Fruit fly (Drosophila melanogaster) whole organism, embryonic: ENCODE results near the gene CG31664.

Experiments
- Aef1 ChIP-seq: fragments of 200-800 bp; sonication (Bioruptor generic); IDR thresholded peaks from 3 replicates; pipeline ENCODE4 v1.3.6; 2022; ENCODE audit warnings: missing biosample characterization, missing genetic modification characterization
- B-H1 ChIP-seq: fragments of 200-800 bp; sonication (Bioruptor generic); IDR thresholded peaks from 3 replicates; pipeline ENCODE4 v1.3.6; 2022; ENCODE audit warnings: missing biosample characterization, missing genetic modification characterization
- BtbVII ChIP-seq: fragments of 200-800 bp; sonication (Bioruptor generic); optimal IDR thresholded peaks from 3 replicates; lab custom pipeline; 2017; ENCODE audit warnings: missing biosample characterization, mild to moderate bottlenecking, missing genetic modification characterization
- CG11247 ChIP-seq: fragments of 200-800 bp; sonication (Bioruptor generic); IDR thresholded peaks from 2 replicates; pipeline ENCODE4 v1.3.6; 2022; ENCODE audit warnings: missing biosample characterization, missing genetic modification characterization
- CG11504 ChIP-seq: fragments of 200-800 bp; sonication (Bioruptor generic); optimal IDR thresholded peaks from 3 replicates; lab custom pipeline; 2019; ENCODE audit warnings: missing biosample characterization, mild to moderate bottlenecking, missing genetic modification characterization, moderate library complexity
- CG12219 ChIP-seq: fragments of 200-800 bp; sonication (Bioruptor generic); optimal IDR thresholded peaks from 3 replicates; lab custom pipeline; 2018; ENCODE audit warnings: missing biosample characterization, mild to moderate bottlenecking, missing genetic modification characterization
- CG12659 ChIP-seq: fragments of 200-800 bp; sonication (Bioruptor generic); optimal IDR thresholded peaks from 3 replicates; lab custom pipeline; 2017; ENCODE audit warnings: mild to moderate bottlenecking, missing biosample characterization, missing genetic modification reagents, missing genetic modification characterization
- CG14667 ChIP-seq: fragments of 200-800 bp; sonication (Bioruptor generic); IDR thresholded peaks from 2 replicates; pipeline ENCODE4 v1.3.6; 2022; ENCODE audit warnings: missing biosample characterization, missing genetic modification characterization
- CG14965 ChIP-seq: fragments of 200-800 bp; sonication (Bioruptor generic); optimal IDR thresholded peaks from 2 replicates; lab custom pipeline; 2016; ENCODE audit warnings: missing biosample characterization, missing genetic modification characterization, borderline replicate concordance
- CG15011 ChIP-seq: fragments of 200-800 bp; sonication (Bioruptor generic); optimal IDR thresholded peaks from 3 replicates; lab custom pipeline; 2018; ENCODE audit warnings: missing biosample characterization, mild to moderate bottlenecking, missing genetic modification characterization
- CG15514 ChIP-seq: fragments of 200-800 bp; sonication (Bioruptor generic); optimal IDR thresholded peaks from 3 replicates; lab custom pipeline; 2017; ENCODE audit warnings: missing biosample characterization, missing genetic modification characterization, mild to moderate bottlenecking, moderate library complexity, missing genetic modification reagents
- CG15601 ChIP-seq: fragments of 200-800 bp; sonication (Bioruptor generic); optimal IDR thresholded peaks from 3 replicates; lab custom pipeline; 2019; ENCODE audit warnings: missing biosample characterization, mild to moderate bottlenecking, missing genetic modification characterization, moderate library complexity
- CG17385 ChIP-seq: fragments of 200-800 bp; sonication (Bioruptor generic); optimal IDR thresholded peaks from 3 replicates; lab custom pipeline; 2018; ENCODE audit warnings: missing biosample characterization, mild to moderate bottlenecking, missing genetic modification characterization
- CG17568 ChIP-seq: fragments of 200-800 bp; sonication (Bioruptor generic); optimal IDR thresholded peaks from 2 replicates; lab custom pipeline; 2018; ENCODE audit warnings: missing biosample characterization, mild to moderate bottlenecking, missing genetic modification characterization, moderate library complexity
- CG2712 ChIP-seq: fragments of 200-800 bp; optimal IDR thresholded peaks from 3 replicates; lab custom pipeline; 2019; ENCODE audit warnings: missing biosample characterization, mild to moderate bottlenecking, missing genetic modification characterization, moderate library complexity
- CG3847 ChIP-seq: fragments of 200-800 bp; sonication (Bioruptor generic); IDR thresholded peaks from 2 replicates; pipeline ENCODE4 v1.3.6; 2022; ENCODE audit warnings: missing biosample characterization, missing genetic modification characterization
- CG4424 ChIP-seq: fragments of 200-800 bp; sonication (Bioruptor generic); optimal IDR thresholded peaks from 3 replicates; lab custom pipeline; 2016; ENCODE audit warnings: missing biosample characterization, missing genetic modification characterization
- CG4820 ChIP-seq: fragments of 200-800 bp; sonication (Bioruptor generic); optimal IDR thresholded peaks from 3 replicates; lab custom pipeline; 2016; ENCODE audit warnings: missing biosample characterization, missing genetic modification characterization
- CG7357 ChIP-seq: fragments of 200-800 bp; sonication (Bioruptor generic); IDR thresholded peaks from 3 replicates; pipeline ENCODE4 v1.3.6; 2022; ENCODE audit warnings: missing biosample characterization, missing genetic modification characterization
- CG7556 ChIP-seq: fragments of 200-800 bp; sonication (Bioruptor generic); optimal IDR thresholded peaks from 2 replicates; lab custom pipeline; 2017; ENCODE audit warnings: missing biosample characterization, mild to moderate bottlenecking, missing genetic modification characterization
- CG8924 ChIP-seq: fragments of 200-800 bp; optimal IDR thresholded peaks from 3 replicates; lab custom pipeline; 2019; ENCODE audit warnings: missing biosample characterization, mild to moderate bottlenecking, missing genetic modification characterization, moderate library complexity
- CoRest ChIP-seq: fragments of 200-800 bp; sonication (Bioruptor generic); optimal IDR thresholded peaks from 3 replicates; lab custom pipeline; 2018; ENCODE audit warnings: missing biosample characterization, mild to moderate bottlenecking, missing genetic modification characterization, moderate library complexity
- HHEX ChIP-seq: fragments of 200-800 bp; sonication (Bioruptor generic); optimal IDR thresholded peaks from 3 replicates; lab custom pipeline; 2017; ENCODE audit warnings: missing biosample characterization, mild to moderate bottlenecking, missing genetic modification characterization, missing genetic modification reagents
- Hand ChIP-seq: fragments of 200-800 bp; sonication (Bioruptor generic); optimal IDR thresholded peaks from 2 replicates; lab custom pipeline; 2017; ENCODE audit warnings: mild to moderate bottlenecking, missing biosample characterization, missing genetic modification reagents, missing genetic modification characterization
- MESR4 ChIP-seq: fragments of 200-800 bp; sonication (Bioruptor generic); optimal IDR thresholded peaks from 2 replicates; lab custom pipeline; 2018; ENCODE audit warnings: missing biosample characterization, mild to moderate bottlenecking, missing genetic modification characterization, moderate library complexity
- Med ChIP-seq: fragments of 200-800 bp; sonication (Bioruptor generic); peaks from one replicate; lab custom pipeline; 2016; ENCODE audit warnings: missing biosample characterization, missing genetic modification characterization, mild to moderate bottlenecking, inconsistent platforms, moderate library complexity
- NK7.1 ChIP-seq: fragments of 200-800 bp; sonication (Bioruptor generic); optimal IDR thresholded peaks from 3 replicates; lab custom pipeline; 2016; ENCODE audit warnings: missing biosample characterization, missing genetic modification characterization
- Pdp1 ChIP-seq, 2 experiments: fragments of 200-800 bp; sonication (Bioruptor generic); optimal IDR thresholded peaks; 3 replicates each; lab custom pipeline; 2016; ENCODE audit warnings: missing biosample characterization in 2 of 2, missing genetic modification characterization in 2 of 2, mild to moderate bottlenecking in 1 of 2, moderate library complexity in 1 of 2
- Sox102F ChIP-seq: fragments of 200-800 bp; sonication (Bioruptor generic); optimal IDR thresholded peaks from 2 replicates; lab custom pipeline; 2018; ENCODE audit warnings: missing biosample characterization, mild to moderate bottlenecking, missing genetic modification characterization, moderate library complexity
- TFAM ChIP-seq: fragments of 200-800 bp; sonication (Bioruptor generic); optimal IDR thresholded peaks from 2 replicates; lab custom pipeline; 2017; ENCODE audit warnings: missing biosample characterization, missing genetic modification characterization, inconsistent platforms
- bigmax ChIP-seq: fragments of 200-800 bp; sonication (Bioruptor generic); optimal IDR thresholded peaks from 2 replicates; lab custom pipeline; 2018; ENCODE audit warnings: missing biosample characterization, mild to moderate bottlenecking, missing genetic modification characterization
- cas ChIP-seq: fragments of 200-800 bp; sonication (Bioruptor generic); IDR thresholded peaks from 2 replicates; pipeline ENCODE4 v1.3.6; 2022; ENCODE audit warnings: missing biosample characterization, missing genetic modification characterization
- caup ChIP-seq: fragments of 200-800 bp; sonication (Bioruptor generic); optimal IDR thresholded peaks from 3 replicates; lab custom pipeline; 2017; ENCODE audit warnings: missing biosample characterization, mild to moderate bottlenecking, missing genetic modification characterization, moderate library complexity; ENCODE audit not compliant: severe bottlenecking
- chinmo ChIP-seq: fragments of 200-800 bp; sonication (Bioruptor generic); IDR thresholded peaks from 4 replicates; pipeline ENCODE4 v1.3.6; 2022; ENCODE audit warnings: missing biosample characterization, missing genetic modification characterization; ENCODE audit not compliant: partially characterized antibody
- ci ChIP-seq: fragments of 200-800 bp; sonication (Bioruptor generic); IDR thresholded peaks from 3 replicates; pipeline ENCODE4 v1.3.6; 2022; ENCODE audit warnings: missing biosample characterization, missing genetic modification characterization
- da ChIP-seq: fragments of 200-800 bp; sonication (Bioruptor generic); optimal IDR thresholded peaks from 2 replicates; lab custom pipeline; 2016; ENCODE audit warnings: missing biosample characterization, missing genetic modification characterization
- ems ChIP-seq: fragments of 200-800 bp; sonication (Bioruptor generic); optimal IDR thresholded peaks from 3 replicates; lab custom pipeline; 2016; ENCODE audit warnings: missing biosample characterization, missing genetic modification characterization
- fu2 ChIP-seq: fragments of 200-800 bp; sonication (Bioruptor generic); optimal IDR thresholded peaks from 2 replicates; lab custom pipeline; 2016; ENCODE audit warnings: missing biosample characterization, missing genetic modification characterization
- hbn ChIP-seq: fragments of 200-800 bp; sonication (Bioruptor generic); IDR thresholded peaks from 2 replicates; pipeline ENCODE4 v1.3.6; 2022; ENCODE audit warnings: missing biosample characterization, missing genetic modification characterization; ENCODE audit not compliant: partially characterized antibody
- kni ChIP-seq: fragments of 200-800 bp; sonication (Bioruptor generic); optimal IDR thresholded peaks from 3 replicates; lab custom pipeline; 2017; ENCODE audit warnings: mild to moderate bottlenecking, missing biosample characterization, missing genetic modification reagents, missing genetic modification characterization
- knrl ChIP-seq: fragments of 200-800 bp; sonication (Bioruptor generic); IDR thresholded peaks from 3 replicates; pipeline ENCODE4 v1.3.6; 2022; ENCODE audit warnings: missing biosample characterization, missing genetic modification characterization; ENCODE audit not compliant: partially characterized antibody
- nau ChIP-seq: fragments of 200-800 bp; sonication (Bioruptor generic); optimal IDR thresholded peaks from 3 replicates; lab custom pipeline; 2017; ENCODE audit warnings: missing biosample characterization, mild to moderate bottlenecking, missing genetic modification characterization, missing genetic modification reagents
- pita ChIP-seq: fragments of 200-800 bp; sonication (Bioruptor generic); optimal IDR thresholded peaks from 2 replicates; lab custom pipeline; 2017; ENCODE audit warnings: missing biosample characterization, mild to moderate bottlenecking, missing genetic modification characterization
- slbo ChIP-seq: fragments of 200-800 bp; sonication (Bioruptor generic); IDR thresholded peaks from 2 replicates; pipeline ENCODE4 v1.3.6; 2022; ENCODE audit warnings: missing biosample characterization, missing genetic modification characterization
- slp2 ChIP-seq: fragments of 200-800 bp; sonication (Bioruptor generic); optimal IDR thresholded peaks from 2 replicates; lab custom pipeline; 2016; ENCODE audit warnings: missing biosample characterization, missing genetic modification characterization
- tio ChIP-seq: fragments of 200-800 bp; sonication (Bioruptor generic); optimal IDR thresholded peaks from 2 replicates; lab custom pipeline; 2017; ENCODE audit warnings: missing biosample characterization, missing genetic modification characterization, inconsistent platforms
- vvl ChIP-seq: fragments of 200-800 bp; sonication (Bioruptor generic); IDR thresholded peaks from 2 replicates; pipeline ENCODE4 v1.3.6; 2022; ENCODE audit warnings: missing biosample characterization, missing genetic modification characterization
- wek ChIP-seq: fragments of 200-800 bp; sonication (Bioruptor generic); optimal IDR thresholded peaks from 3 replicates; lab custom pipeline; 2018; ENCODE audit warnings: missing biosample characterization, mild to moderate bottlenecking, missing genetic modification characterization, moderate library complexity

Gene CG31664

dm6 chr2L:1837717-1838368 lies 11.5 kb upstream of the CG31664 start (continued):
- peak; percentile 0 for TF ChIP-seq CG15011 (GFP tag; lab: Kevin White, UChicago)
- TF ChIP-seq chinmo (GFP tag; lab: Robert Waterston, UW), result 0 out of 4 replicates have a peak, but pooled peaks have one; percentile 19
- peak; percentile 39 for TF ChIP-seq CG15514 (GFP tag; lab: Kevin White, UChicago)
- no peak for TF ChIP-seq da
- peak; percentile 41 for TF ChIP-seq CG7556 (GFP tag; lab: Kevin White, UChicago)
- TF ChIP-seq CG7357, result 0 out of 3 replicates have a peak, but pooled peaks have one; percentile 9
- TF ChIP-seq knrl, result no peak
- TF ChIP-seq CG2712 (tag; lab: Kevin White, UChicago), result no peak
- peak; percentile 3 for TF ChIP-seq fu2 (GFP tag; lab: Kevin White, UChicago)
- no peak for TF ChIP-seq CG14965 (GFP tag; lab: Kevin White, UChicago)
- no peak for TF ChIP-seq TFAM
- no peak for TF ChIP-seq kni (GFP tag; lab: Kevin White, UChicago)
- no peak for TF ChIP-seq ems (GFP tag; lab: Kevin White, UChicago)
- peak; percentile 70; the same call in 2 of the 3 replicates for TF ChIP-seq ci
- TF ChIP-seq CoRest (tag; lab: Kevin White, UChicago), result peak; percentile 42
- TF ChIP-seq CG11247 (GFP tag; lab: Robert Waterston, UW), result no peak
- 0 out of 2 replicates have a peak, but pooled peaks have one; percentile 41 for TF ChIP-seq CG14667 (GFP tag; lab: Robert Waterston, UW)
- no peak for TF ChIP-seq cas (GFP tag; lab: Robert Waterston, UW)
- TF ChIP-seq CG17568 (GFP tag; lab: Kevin White, UChicago), result no peak
- TF ChIP-seq HHEX (GFP tag; lab: Kevin White, UChicago), result peak; percentile 2
- peak; percentile 56 for TF ChIP-seq CG11504 (tag; lab: Kevin White, UChicago)
- peak; percentile 53 for TF ChIP-seq slbo (GFP tag; lab: Robert Waterston, UW)
- peak; percentile 83 for TF ChIP-seq Med (GFP tag; lab: Kevin White, UChicago)
- TF ChIP-seq BtbVII (GFP tag; lab: Kevin White, UChicago), result no peak
- peak; percentile 57; the same call in 1 of the 2 replicates for TF ChIP-seq vvl
- TF ChIP-seq Hand, result peak; percentile 49
- TF ChIP-seq slp2 (GFP tag; lab: Kevin White, UChicago), result no peak
- no peak for TF ChIP-seq bigmax
- no peak for TF ChIP-seq Pdp1 (GFP tag; optimal IDR thresholded peaks at IDR 0.05; lab: Kevin White, UChicago)
- TF ChIP-seq CG15601 (tag; lab: Kevin White, UChicago), result no peak
- no peak for TF ChIP-seq NK7.1
- TF ChIP-seq CG3847, result 0 out of 2 replicates have a peak, but pooled peaks have one; percentile 31
- TF ChIP-seq caup (GFP tag; lab: Kevin White, UChicago), result peak; percentile 46
- peak; percentile 35 for TF ChIP-seq CG17385
- no peak for TF ChIP-seq CG4424 (GFP tag; lab: Kevin White, UChicago)
- TF ChIP-seq CG4820 (GFP tag; lab: Kevin White, UChicago), result no peak
- peak; percentile 47; the same call in 2 of the 3 replicates for TF ChIP-seq Aef1 (GFP tag; lab: Robert Waterston, UW)
- peak; percentile 29 for TF ChIP-seq CG12659
- no peak for TF ChIP-seq hbn (GFP tag; lab: Robert Waterston, UW)
- 0 out of 3 replicates have a peak, but pooled peaks have one; percentile 21 for TF ChIP-seq B-H1 (GFP tag; lab: Robert Waterston, UW)
- no peak for TF ChIP-seq pita
- no peak for TF ChIP-seq MESR4 (GFP tag; lab: Kevin White, UChicago)
- peak; percentile 41 for TF ChIP-seq Sox102F (GFP tag; lab: Kevin White, UChicago)
- no peak for TF ChIP-seq wek (GFP tag; lab: Kevin White, UChicago)
- TF ChIP-seq nau (GFP tag; lab: Kevin White, UChicago), result no peak
- TF ChIP-seq CG8924 (tag; lab: Kevin White, UChicago), result peak; percentile 32
- TF ChIP-seq CG12219 (GFP tag; lab: Kevin White, UChicago), result peak; percentile 8
- no peak for TF ChIP-seq tio (GFP tag; lab: Kevin White, UChicago)
